Worm (Caenorhabditis elegans): Measurements from ENCODE around the gene chil-19.

Gene chil-19

ce11 chrII:9493242-9494058 is 39.2 kb upstream of the chil-19 start (continued):
- TF ChIP-seq aly-2 (tag; optimal IDR thresholded peaks at IDR 0.05) (no peak), alr-1 (tag; optimal IDR thresholded peaks at IDR 0.05; ENCODE audit: borderline replicate concordance) (no peak), sox-4 (tag; optimal IDR thresholded peaks at IDR 0.05) (no peak), pax-3 (tag; optimal IDR thresholded peaks at IDR 0.05) (no peak), ceh-8 (GFP tag; optimal IDR thresholded peaks at IDR 0.05) (no peak), mep-1 (tag; optimal IDR thresholded peaks at IDR 0.05) (peak; percentile 36), mef-2 (tag; optimal IDR thresholded peaks at IDR 0.05) (no peak), lin-35 (GFP tag; optimal IDR thresholded peaks at IDR 0.05) (peak in 1 of 2 experiments; percentile 7), elt-3 (tag; optimal IDR thresholded peaks at IDR 0.05) (peak in 2 of 6 experiments; percentile 1 to 45), dpl-1 (GFP tag; optimal IDR thresholded peaks at IDR 0.05) (no peak), ces-1 (GFP tag; optimal IDR thresholded peaks at IDR 0.05) (no peak), irx-1 (tag; optimal IDR thresholded peaks at IDR 0.05) (no peak)

ce11 chrII:9491045-9491444 is 36.8 kb upstream of the chil-19 start:
- TF ChIP-seq mep-1 (tag; optimal IDR thresholded peaks at IDR 0.05) (no peak), ceh-88 (GFP tag; IDR thresholded peaks at IDR 0.05) (no peak), sox-4 (tag; optimal IDR thresholded peaks at IDR 0.05) (no peak), skn-1 (tag; optimal IDR thresholded peaks at IDR 0.05) (no peak), nhr-71 (tag; optimal IDR thresholded peaks at IDR 0.05) (no peak), irx-1 (tag; optimal IDR thresholded peaks at IDR 0.05) (no peak), nhr-76 (tag; optimal IDR thresholded peaks at IDR 0.05) (no peak), lin-35 (GFP tag; optimal IDR thresholded peaks at IDR 0.05) (no peak), nhr-85 (tag) (no peak), aly-2 (tag; optimal IDR thresholded peaks at IDR 0.05) (no peak), unc-62 (GFP tag; optimal IDR thresholded peaks at IDR 0.05) (no peak), swsn-7 (tag; optimal IDR thresholded peaks at IDR 0.05) (no peak), C34B4.2 (tag; optimal IDR thresholded peaks at IDR 0.05) (no peak), tlp-1 (tag; optimal IDR thresholded peaks at IDR 0.05) (no peak), egl-27 (tag; optimal IDR thresholded peaks at IDR 0.05) (no peak), ceh-8 (GFP tag; optimal IDR thresholded peaks at IDR 0.05) (no peak), alr-1 (tag; optimal IDR thresholded peaks at IDR 0.05; ENCODE audit: borderline replicate concordance) (no peak), ztf-11 (tag; optimal IDR thresholded peaks at IDR 0.05) (no peak)

- TF ChIP-seq zip-4 (GFP tag; optimal IDR thresholded peaks at IDR 0.05): no peak
- TF ChIP-seq lin-14 (GFP tag; optimal IDR thresholded peaks at IDR 0.05): peak; percentile 39
- TF ChIP-seq nhr-19 (GFP tag; conservative IDR thresholded peaks at IDR 0.05): peak; percentile 21; the same call in 1 of the 2 replicates
- no peak for TF ChIP-seq pqm-1 (tag; optimal IDR thresholded peaks at IDR 0.05)
- peak; percentile 54 for TF ChIP-seq nhr-71 (tag; optimal IDR thresholded peaks at IDR 0.05)
- TF ChIP-seq lsy-2 (tag; optimal IDR thresholded peaks at IDR 0.05): peak in 1 of 2 experiments; percentile 24
- TF ChIP-seq ztf-11 (tag; optimal IDR thresholded peaks at IDR 0.05): no peak
- TF ChIP-seq vab-15 (tag; optimal IDR thresholded peaks at IDR 0.05): no peak
- TF ChIP-seq nhr-47 (tag; optimal IDR thresholded peaks at IDR 0.05): no peak
- TF ChIP-seq unc-62 (GFP tag; optimal IDR thresholded peaks at IDR 0.05): no peak
- no peak for TF ChIP-seq fkh-8 (tag; optimal IDR thresholded peaks at IDR 0.05)
- TF ChIP-seq nhr-20 (tag; optimal IDR thresholded peaks at IDR 0.05): peak; percentile 61
- TF ChIP-seq sptf-1 (tag; optimal IDR thresholded peaks at IDR 0.05): no peak
- no peak for TF ChIP-seq alr-1 (tag; optimal IDR thresholded peaks at IDR 0.05; ENCODE audit: borderline replicate concordance)
- no peak for TF ChIP-seq ceh-82 (tag; optimal IDR thresholded peaks at IDR 0.05)
- TF ChIP-seq nhr-85 (tag): peak; percentile 84
- no peak for TF ChIP-seq irx-1 (tag; optimal IDR thresholded peaks at IDR 0.05)
Measured at ce11 chrII:9490589-9490988, 36.4 kb upstream of the chil-19 start.

- TF ChIP-seq lin-13 (GFP tag; optimal IDR thresholded peaks at IDR 0.05) (no peak), mef-2 (tag; optimal IDR thresholded peaks at IDR 0.05) (no peak), rnt-1 (tag; optimal IDR thresholded peaks at IDR 0.05) (no peak), dsc-1 (tag; optimal IDR thresholded peaks at IDR 0.05) (no peak), fkh-4 (tag; optimal IDR thresholded peaks at IDR 0.05; ENCODE audit: borderline replicate concordance) (no peak), hpl-2 (GFP tag; optimal IDR thresholded peaks at IDR 0.05) (no peak)
Measured at ce11 chrII:9489922-9490321, 35.7 kb upstream of the chil-19 start.
